Fruit fly (Drosophila melanogaster): Measurements from ENCODE around the gene BBS5.

The BBS5 gene

DNA sequence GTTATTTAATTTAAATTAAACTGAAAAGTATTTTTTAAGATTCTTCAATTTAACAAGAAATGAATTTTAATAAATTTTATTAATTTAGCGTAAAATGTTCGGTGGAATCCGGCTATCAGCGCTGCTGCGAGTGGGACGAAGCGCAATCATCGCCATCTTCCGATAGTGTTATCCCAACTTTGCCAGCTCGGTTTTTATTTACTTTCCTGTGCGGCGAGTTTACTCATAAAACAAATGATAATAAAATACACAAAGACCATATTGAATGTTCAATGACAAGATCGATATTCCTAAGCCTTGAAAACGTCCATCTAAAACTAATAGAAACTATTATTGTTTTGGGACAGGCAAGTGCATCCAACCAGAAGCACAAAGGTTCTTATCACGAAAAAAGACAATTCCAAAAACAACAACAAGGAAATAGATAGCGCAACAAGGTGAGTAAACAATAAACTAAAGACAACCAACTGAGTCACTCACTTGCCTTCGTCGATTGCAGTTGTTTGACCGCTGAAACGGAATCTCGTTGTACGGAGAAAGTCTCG lies 2.9 kb upstream of the BBS5 start (continued):
- TF ChIP-seq CG34224 (GFP tag; IDR thresholded peaks at IDR 0.05; ENCODE audit: partially characterized antibody) (peak; percentile 55; the same call in 1 of the 3 replicates), scrt (GFP tag; optimal IDR thresholded peaks at IDR 0.05) (peak; percentile 55), C15 (GFP tag; IDR thresholded peaks at IDR 0.05) (no peak), sd (tag; optimal IDR thresholded peaks at IDR 0.05) (peak; percentile 32), CG32532 (GFP tag; IDR thresholded peaks at IDR 0.05) (peak; percentile 67), amos (GFP tag; IDR thresholded peaks at IDR 0.05; ENCODE audit: partially characterized antibody) (peak; percentile 80), Eip74EF (GFP tag; optimal IDR thresholded peaks at IDR 0.05) (peak in 1 of 2 experiments; percentile 95), az2 (GFP tag; optimal IDR thresholded peaks at IDR 0.05) (peak; percentile 43), hb (GFP tag; IDR thresholded peaks at IDR 0.05; ENCODE audit: partially characterized antibody) (no peak), grn (GFP tag; optimal IDR thresholded peaks at IDR 0.05) (peak; percentile 51), usp (GFP tag; optimal IDR thresholded peaks at IDR 0.05) (no peak), Hsf (GFP tag; optimal IDR thresholded peaks at IDR 0.05) (peak; percentile 5), seq (GFP tag; IDR thresholded peaks at IDR 0.05) (peak; percentile 46; the same call in 1 of the 2 replicates), CG12942 (GFP tag; optimal IDR thresholded peaks at IDR 0.05) (peak; percentile 26), CG32767 (GFP tag; IDR thresholded peaks at IDR 0.05) (no peak), CG15696 (tag; optimal IDR thresholded peaks at IDR 0.05) (peak; percentile 86), CG1603 (tag; optimal IDR thresholded peaks at IDR 0.05) (peak; percentile 79), jigr1 (GFP tag; IDR thresholded peaks at IDR 0.05) (no peak), abd-A (tag; optimal IDR thresholded peaks at IDR 0.05) (no peak), bbx (GFP tag; IDR thresholded peaks at IDR 0.05; ENCODE audit: partially characterized antibody) (peak; percentile 71), peb (GFP tag; IDR thresholded peaks at IDR 0.05) (peak; percentile 19; the same call in 1 of the 2 replicates), CG11560 (tag; IDR thresholded peaks at IDR 0.05) (no peak), MTF-1 (GFP tag; optimal IDR thresholded peaks at IDR 0.05; ENCODE audit: borderline replicate concordance) (peak; percentile 83), CG6254 (GFP tag; optimal IDR thresholded peaks at IDR 0.05) (peak; percentile 40), CG12744 (GFP tag; optimal IDR thresholded peaks at IDR 0.05) (peak; percentile 53), CG6175 (GFP tag; IDR thresholded peaks at IDR 0.05) (no peak), bowl (GFP tag; IDR thresholded peaks at IDR 0.05) (no peak), CG31388 (GFP tag; optimal IDR thresholded peaks at IDR 0.05) (no peak), CG10321 (GFP tag; IDR thresholded peaks at IDR 0.05) (0 out of 2 replicates have a peak, but pooled peaks have one; percentile 34), inv (GFP tag; IDR thresholded peaks at IDR 0.05; ENCODE audit: partially characterized antibody) (peak; percentile 68), Nf-YC (tag; optimal IDR thresholded peaks at IDR 0.05) (peak; percentile 51), CG30020 (tag; optimal IDR thresholded peaks at IDR 0.05) (peak; percentile 96), ro (GFP tag; IDR thresholded peaks at IDR 0.05) (no peak), ci (GFP tag; IDR thresholded peaks at IDR 0.05) (peak; percentile 80), prd (optimal IDR thresholded peaks at IDR 0.05) (no peak), prd (GFP tag; IDR thresholded peaks at IDR 0.05) (peak; percentile 74), CG1792 (GFP tag; optimal IDR thresholded peaks at IDR 0.05) (peak; percentile 58), Asciz (GFP tag; optimal IDR thresholded peaks at IDR 0.05) (peak; percentile 87), ssp (GFP tag; IDR thresholded peaks at IDR 0.05) (peak; percentile 98), CG13123 (GFP tag; optimal IDR thresholded peaks at IDR 0.05) (peak; percentile 61), hth (optimal IDR thresholded peaks at IDR 0.05) (no peak), Lpt (GFP tag; optimal IDR thresholded peaks at IDR 0.05) (no peak), CG10959 (GFP tag; IDR thresholded peaks at IDR 0.05) (peak; percentile 58; the same call in 1 of the 2 replicates), CG12659 (GFP tag; optimal IDR thresholded peaks at IDR 0.05) (peak; percentile 79), danr (GFP tag; IDR thresholded peaks at IDR 0.05) (no peak), chm (GFP tag; IDR thresholded peaks at IDR 0.05) (peak; percentile 79), yki (optimal IDR thresholded peaks at IDR 0.05) (no peak), CG1832 (GFP tag; optimal IDR thresholded peaks at IDR 0.05) (no peak), zf30C (GFP tag; optimal IDR thresholded peaks at IDR 0.05) (no peak), Blimp-1 (GFP tag; optimal IDR thresholded peaks at IDR 0.05) (no peak), CG15011 (GFP tag; optimal IDR thresholded peaks at IDR 0.05) (peak; percentile 61)
